Fruit fly (Drosophila melanogaster) whole organism, embryonic: ENCODE data around the gene SsRbeta.
A peak's percentile ranks its signal among the peaks of the same experiment; 100 is the strongest.

ENCODE experiments used
- Aef1 ChIP-seq: fragments of 200-800 bp; sonication (Bioruptor generic); IDR thresholded peaks from 3 replicates; pipeline ENCODE4 v1.3.6; 2022; ENCODE audit warnings: missing biosample characterization, missing genetic modification characterization
- Atf3 ChIP-seq: fragments of 200-800 bp; sonication (Bioruptor generic); optimal IDR thresholded peaks from 3 replicates; lab custom pipeline; 2016; ENCODE audit warnings: missing biosample characterization, missing genetic modification characterization
- BEAF-32 ChIP-seq: fragments of 200-800 bp; sonication (Bioruptor generic); optimal IDR thresholded peaks from 3 replicates; lab custom pipeline; 2017; ENCODE audit warnings: missing biosample characterization, missing genetic modification characterization, mild to moderate bottlenecking, moderate library complexity, missing genetic modification reagents
- Bdp1 ChIP-seq: fragments of 200-800 bp; sonication (Bioruptor generic); optimal IDR thresholded peaks from 3 replicates; lab custom pipeline; 2016; ENCODE audit warnings: missing biosample characterization, missing genetic modification characterization
- CG10462 ChIP-seq: fragments of 200-800 bp; sonication (Bioruptor generic); optimal IDR thresholded peaks from 2 replicates; lab custom pipeline; 2016; ENCODE audit warnings: missing biosample characterization, missing genetic modification characterization
- CG13296 ChIP-seq: fragments of 200-800 bp; sonication (Bioruptor generic); optimal IDR thresholded peaks from 3 replicates; lab custom pipeline; 2018; ENCODE audit warnings: missing biosample characterization, mild to moderate bottlenecking, missing genetic modification characterization
- CG13424 ChIP-seq: fragments of 200-800 bp; sonication (Bioruptor generic); optimal IDR thresholded peaks from 2 replicates; lab custom pipeline; 2019; ENCODE audit warnings: missing biosample characterization, mild to moderate bottlenecking, missing genetic modification characterization, moderate library complexity
- CG14014 ChIP-seq: fragments of 200-800 bp; sonication (Bioruptor generic); IDR thresholded peaks from 2 replicates; pipeline ENCODE4 v1.3.6; 2022; ENCODE audit warnings: missing biosample characterization, missing genetic modification characterization
- CG15011 ChIP-seq: fragments of 200-800 bp; sonication (Bioruptor generic); optimal IDR thresholded peaks from 3 replicates; lab custom pipeline; 2018; ENCODE audit warnings: missing biosample characterization, mild to moderate bottlenecking, missing genetic modification characterization
- CG18262 ChIP-seq: fragments of 200-800 bp; optimal IDR thresholded peaks from 3 replicates; lab custom pipeline; 2019; ENCODE audit warnings: missing biosample characterization, mild to moderate bottlenecking, missing genetic modification characterization, moderate library complexity
- CG18599 ChIP-seq: fragments of 200-800 bp; sonication (Bioruptor generic); optimal IDR thresholded peaks from 3 replicates; lab custom pipeline; 2017; ENCODE audit warnings: missing biosample characterization, missing genetic modification characterization, mild to moderate bottlenecking, moderate library complexity, missing genetic modification reagents
- CG2116 ChIP-seq: fragments of 200-800 bp; sonication (Bioruptor generic); optimal IDR thresholded peaks from 3 replicates; lab custom pipeline; 2018; ENCODE audit warnings: missing biosample characterization, mild to moderate bottlenecking, missing genetic modification characterization
- CG2120 ChIP-seq: fragments of 200-800 bp; sonication (Bioruptor generic); optimal IDR thresholded peaks from 3 replicates; lab custom pipeline; 2016; ENCODE audit warnings: missing biosample characterization, missing genetic modification characterization
- CG3281 ChIP-seq: fragments of 200-800 bp; sonication (Bioruptor generic); optimal IDR thresholded peaks from 3 replicates; lab custom pipeline; 2017; ENCODE audit warnings: missing biosample characterization, mild to moderate bottlenecking, missing genetic modification characterization
- CG6175 ChIP-seq: fragments of 200-800 bp; sonication (Bioruptor generic); IDR thresholded peaks from 3 replicates; pipeline ENCODE4 v1.3.6; 2022; ENCODE audit warnings: missing biosample characterization, missing genetic modification characterization
- CG6254 ChIP-seq: fragments of 200-800 bp; sonication (Bioruptor generic); optimal IDR thresholded peaks from 3 replicates; lab custom pipeline; 2017; ENCODE audit warnings: mild to moderate bottlenecking, missing biosample characterization, missing genetic modification reagents, missing genetic modification characterization
- CG6689 ChIP-seq: fragments of 200-800 bp; sonication (Bioruptor generic); IDR thresholded peaks from 2 replicates; pipeline ENCODE4 v1.3.6; 2022; ENCODE audit warnings: missing biosample characterization, missing genetic modification characterization
- CG8281 ChIP-seq: fragments of 200-800 bp; sonication (Bioruptor generic); optimal IDR thresholded peaks from 2 replicates; lab custom pipeline; 2018; ENCODE audit warnings: missing biosample characterization, mild to moderate bottlenecking, missing genetic modification characterization, moderate library complexity
- CG8924 ChIP-seq: fragments of 200-800 bp; optimal IDR thresholded peaks from 3 replicates; lab custom pipeline; 2019; ENCODE audit warnings: missing biosample characterization, mild to moderate bottlenecking, missing genetic modification characterization, moderate library complexity
- CoRest ChIP-seq: fragments of 200-800 bp; sonication (Bioruptor generic); optimal IDR thresholded peaks from 3 replicates; lab custom pipeline; 2018; ENCODE audit warnings: missing biosample characterization, mild to moderate bottlenecking, missing genetic modification characterization, moderate library complexity
- CrebB ChIP-seq: fragments of 200-800 bp; sonication (Bioruptor generic); optimal IDR thresholded peaks from 3 replicates; lab custom pipeline; 2018; ENCODE audit warnings: missing biosample characterization, mild to moderate bottlenecking, missing genetic modification characterization
- Dll ChIP-seq: fragments of 200-800 bp; sonication (Bioruptor generic); IDR thresholded peaks from 4 replicates; pipeline ENCODE4 v1.3.6; 2022; ENCODE audit warnings: missing biosample characterization, missing genetic modification characterization; ENCODE audit not compliant: partially characterized antibody
- Dp ChIP-seq: fragments of 200-800 bp; sonication (Bioruptor generic); optimal IDR thresholded peaks from 2 replicates; lab custom pipeline; 2018; ENCODE audit warnings: missing biosample characterization, mild to moderate bottlenecking, missing genetic modification characterization, moderate library complexity
- Hmx ChIP-seq: fragments of 200-800 bp; sonication (Bioruptor generic); optimal IDR thresholded peaks from 2 replicates; lab custom pipeline; 2016; ENCODE audit warnings: missing biosample characterization, missing genetic modification characterization
- Med ChIP-seq: fragments of 200-800 bp; sonication (Bioruptor generic); peaks from one replicate; lab custom pipeline; 2016; ENCODE audit warnings: missing biosample characterization, missing genetic modification characterization, mild to moderate bottlenecking, inconsistent platforms, moderate library complexity
- NC2β ChIP-seq: fragments of 200-800 bp; sonication (Bioruptor generic); optimal IDR thresholded peaks from 2 replicates; lab custom pipeline; 2016; ENCODE audit warnings: missing biosample characterization, missing genetic modification characterization
- NFAT ChIP-seq: fragments of 200-800 bp; sonication (Bioruptor generic); IDR thresholded peaks from 2 replicates; pipeline ENCODE4 v1.3.6; 2022; ENCODE audit warnings: missing biosample characterization, missing genetic modification characterization
- NK7.1 ChIP-seq: fragments of 200-800 bp; sonication (Bioruptor generic); optimal IDR thresholded peaks from 3 replicates; lab custom pipeline; 2016; ENCODE audit warnings: missing biosample characterization, missing genetic modification characterization
- Neu2 ChIP-seq: fragments of 200-800 bp; sonication (Bioruptor generic); optimal IDR thresholded peaks from 3 replicates; lab custom pipeline; 2016; ENCODE audit warnings: missing biosample characterization, missing genetic modification characterization, borderline replicate concordance
- Optix ChIP-seq: fragments of 200-800 bp; sonication (Bioruptor generic); IDR thresholded peaks from 3 replicates; pipeline ENCODE4 v1.3.6; 2022; ENCODE audit warnings: missing biosample characterization, missing genetic modification characterization
- PHDP ChIP-seq: fragments of 200-800 bp; sonication (Bioruptor generic); optimal IDR thresholded peaks from 3 replicates; lab custom pipeline; 2018; ENCODE audit warnings: missing biosample characterization, mild to moderate bottlenecking, missing genetic modification characterization, moderate library complexity
- Side ChIP-seq: fragments of 200-800 bp; sonication (Bioruptor generic); optimal IDR thresholded peaks from 2 replicates; lab custom pipeline; 2016; ENCODE audit warnings: missing biosample characterization, missing genetic modification characterization
- Xrp1 ChIP-seq: fragments of 200-800 bp; sonication (Bioruptor generic); IDR thresholded peaks from 2 replicates; pipeline ENCODE4 v1.3.6; 2022; ENCODE audit warnings: missing biosample characterization, missing genetic modification characterization
- corto ChIP-seq: fragments of 200-800 bp; sonication (Bioruptor generic); optimal IDR thresholded peaks from 2 replicates; lab custom pipeline; 2016; ENCODE audit warnings: missing biosample characterization, mild to moderate bottlenecking, missing genetic modification characterization, moderate library complexity
- danr ChIP-seq: fragments of 200-800 bp; sonication (Bioruptor generic); IDR thresholded peaks from 2 replicates; pipeline ENCODE4 v1.3.6; 2022; ENCODE audit warnings: missing biosample characterization, missing genetic modification characterization
- dpn ChIP-seq, 2 experiments: fragments of 200-800 bp; sonication (Bioruptor generic); optimal IDR thresholded peaks; 3 replicates each; lab custom pipeline; 2016; ENCODE audit warnings: missing biosample characterization in 2 of 2, missing genetic modification characterization in 2 of 2
- esg ChIP-seq: fragments of 200-800 bp; sonication (Bioruptor generic); conservative IDR thresholded peaks from 2 replicates; pipeline ENCODE4 v1.3.6; 2022; ENCODE audit warnings: missing biosample characterization, missing genetic modification characterization
- fu2 ChIP-seq: fragments of 200-800 bp; sonication (Bioruptor generic); optimal IDR thresholded peaks from 2 replicates; lab custom pipeline; 2016; ENCODE audit warnings: missing biosample characterization, missing genetic modification characterization
- gfzf ChIP-seq: fragments of 200-800 bp; sonication (Bioruptor generic); optimal IDR thresholded peaks from 2 replicates; lab custom pipeline; 2016; ENCODE audit warnings: missing biosample characterization, mild to moderate bottlenecking, missing genetic modification characterization, moderate library complexity
- her ChIP-seq: fragments of 200-800 bp; sonication (Bioruptor generic); optimal IDR thresholded peaks from 2 replicates; lab custom pipeline; 2016; ENCODE audit warnings: missing biosample characterization, missing genetic modification characterization
- kah ChIP-seq: fragments of 200-800 bp; sonication (Bioruptor generic); optimal IDR thresholded peaks from 2 replicates; lab custom pipeline; 2018; ENCODE audit warnings: missing biosample characterization, mild to moderate bottlenecking, missing genetic modification characterization
- lbe ChIP-seq: fragments of 200-800 bp; sonication (Bioruptor generic); optimal IDR thresholded peaks from 2 replicates; lab custom pipeline; 2016; ENCODE audit warnings: missing biosample characterization, mild to moderate bottlenecking, missing genetic modification characterization
- onecut ChIP-seq: fragments of 200-800 bp; sonication (Bioruptor generic); IDR thresholded peaks from 2 replicates; pipeline ENCODE4 v1.3.6; 2022; ENCODE audit warnings: missing biosample characterization, missing genetic modification characterization
- otp ChIP-seq: fragments of 200-800 bp; sonication (Bioruptor generic); IDR thresholded peaks from 3 replicates; pipeline ENCODE4, ENCODE4 v1.3.6; 2022; ENCODE audit warnings: missing biosample characterization, missing genetic modification characterization
- schlank ChIP-seq: fragments of 200-800 bp; sonication (Bioruptor generic); optimal IDR thresholded peaks from 2 replicates; lab custom pipeline; 2018; ENCODE audit warnings: missing biosample characterization, mild to moderate bottlenecking, missing genetic modification characterization
- sima ChIP-seq: fragments of 200-800 bp; sonication (Bioruptor generic); optimal IDR thresholded peaks from 2 replicates; lab custom pipeline; 2016; ENCODE audit warnings: missing biosample characterization, missing genetic modification characterization
- slbo ChIP-seq: fragments of 200-800 bp; sonication (Bioruptor generic); IDR thresholded peaks from 2 replicates; pipeline ENCODE4 v1.3.6; 2022; ENCODE audit warnings: missing biosample characterization, missing genetic modification characterization
- ssp ChIP-seq: fragments of 200-800 bp; sonication (Bioruptor generic); IDR thresholded peaks from 2 replicates; pipeline ENCODE4 v1.3.6; 2022; ENCODE audit warnings: missing biosample characterization, missing genetic modification characterization
- zen ChIP-seq: fragments of 200-800 bp; sonication (Bioruptor generic); optimal IDR thresholded peaks from 3 replicates; lab custom pipeline; 2018; ENCODE audit warnings: missing biosample characterization, mild to moderate bottlenecking, missing genetic modification characterization, moderate library complexity

Gene SsRbeta

DNA sequence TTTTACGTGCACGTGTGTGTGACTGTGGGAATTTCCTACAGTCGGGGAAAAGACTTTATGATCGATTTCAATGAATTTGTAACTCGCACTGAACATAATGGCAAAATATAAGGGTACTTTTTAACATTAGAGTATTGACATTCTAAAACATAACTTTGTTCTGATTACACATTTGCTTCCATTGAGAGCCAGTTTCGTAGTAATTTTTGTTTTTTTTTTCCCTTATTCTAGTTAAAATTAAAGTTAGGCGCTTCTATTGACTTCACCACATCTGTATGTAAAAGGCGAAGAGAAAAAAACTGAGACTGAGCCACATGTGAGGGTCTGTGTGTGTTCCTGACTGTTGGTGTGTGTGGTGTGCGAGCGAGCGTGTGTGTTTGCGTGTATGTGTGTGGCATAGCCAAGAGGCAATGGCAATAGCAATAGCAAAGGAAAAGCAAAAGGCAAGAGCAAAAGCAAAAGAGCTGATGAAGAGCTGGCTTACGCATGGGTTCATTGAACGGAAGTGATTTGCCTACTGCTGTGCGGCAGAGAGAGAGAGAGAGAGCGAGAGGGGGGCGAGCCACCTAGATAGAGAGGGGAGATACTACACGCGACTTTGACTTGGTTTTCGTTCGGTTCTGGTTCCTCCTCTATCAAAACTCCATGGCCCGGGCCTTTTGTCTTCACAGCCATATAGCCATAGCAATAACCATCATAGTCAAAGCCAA, 32.6 kb downstream of the SsRbeta start (continued):
- TF ChIP-seq CG18599 (peak; percentile 91), ssp (GFP tag; lab: Robert Waterston, UW) (peak; percentile 34; the same call in 1 of the 2 replicates), NK7.1 (GFP tag; lab: Kevin White, UChicago) (no peak), Hmx (peak; percentile 8), kah (GFP tag; lab: Kevin White, UChicago) (peak; percentile 27), Atf3 (GFP tag; lab: Kevin White, UChicago) (no peak), CG6254 (peak; percentile 66), Neu2 (GFP tag; lab: Kevin White, UChicago) (no peak), PHDP (peak; percentile 84), CG6689 (GFP tag; lab: Robert Waterston, UW) (peak; percentile 66), Bdp1 (GFP tag; lab: Kevin White, UChicago) (peak; percentile 34), Side (peak; percentile 43), CG18262 (tag; lab: Kevin White, UChicago) (peak; percentile 76), BEAF-32 (no peak), lbe (GFP tag; lab: Kevin White, UChicago) (no peak), CG8924 (tag; lab: Kevin White, UChicago) (peak; percentile 79), CG2116 (GFP tag; lab: Kevin White, UChicago) (peak; percentile 34), CG8281 (tag; lab: Kevin White, UChicago) (peak; percentile 29), zen (tag; lab: Kevin White, UChicago) (no peak), esg (GFP tag; lab: Robert Waterston, UW) (peak; percentile 59), CoRest (tag; lab: Kevin White, UChicago) (peak; percentile 86), CG6175 (GFP tag; lab: Robert Waterston, UW) (peak; percentile 65; the same call in 1 of the 3 replicates), Med (GFP tag; lab: Kevin White, UChicago) (peak; percentile 82), fu2 (GFP tag; lab: Kevin White, UChicago) (peak; percentile 84), gfzf (GFP tag; lab: Kevin White, UChicago) (no peak), danr (GFP tag; lab: Robert Waterston, UW) (peak; percentile 11; the same call in 1 of the 2 replicates), CG13296 (peak; percentile 75), CG13424 (tag; lab: Kevin White, UChicago) (peak; percentile 85), dpn (GFP tag; optimal IDR thresholded peaks at IDR 0.05; lab: Kevin White, UChicago) (peak; percentile 71 to 79), schlank (peak; percentile 11), CG14014 (GFP tag; lab: Robert Waterston, UW) (peak; percentile 55), CG2120 (GFP tag; lab: Kevin White, UChicago) (peak; percentile 90), Aef1 (GFP tag; lab: Robert Waterston, UW) (no peak; the same call in 1 of the 3 replicates), otp (GFP tag; lab: Robert Waterston, UW) (no peak), Dp (GFP tag; lab: Kevin White, UChicago) (no peak), slbo (GFP tag; lab: Robert Waterston, UW) (peak; percentile 75), Xrp1 (no peak; the same call in 1 of the 2 replicates), CG15011 (GFP tag; lab: Kevin White, UChicago) (peak; percentile 64), NC2β (GFP tag; lab: Kevin White, UChicago) (peak; percentile 31), CG10462 (GFP tag; lab: Kevin White, UChicago) (peak; percentile 7), onecut (peak; percentile 46), Optix (GFP tag; lab: Robert Waterston, UW) (no peak), sima (peak; percentile 6), CG3281 (peak; percentile 87), her (peak; percentile 71), CrebB (tag; lab: Kevin White, UChicago) (peak; percentile 23), Dll (GFP tag; lab: Robert Waterston, UW) (no peak), NFAT (GFP tag; lab: Robert Waterston, UW) (peak; percentile 32; the same call in 1 of the 2 replicates), corto (GFP tag; lab: Kevin White, UChicago) (no peak)
